Worm (Caenorhabditis elegans) whole organism, young adult: ENCODE measurements around the gene gst-7.

Experiments used
- F49E8.2 ChIP-seq: sonication (generic microtip); optimal IDR thresholded peaks from 3 replicates; lab custom pipeline; 2017; ENCODE audit warnings: missing genetic modification characterization, mild to moderate bottlenecking, missing compliant biosample characterization, antibody characterized with exemption, moderate library complexity; ENCODE audit not compliant: insufficient read depth
- ZK185.1 ChIP-seq: sonication (generic microtip); optimal IDR thresholded peaks from 2 replicates; lab custom pipeline; 2016; ENCODE audit warnings: mild to moderate bottlenecking, missing genetic modification characterization, missing compliant biosample characterization; ENCODE audit not compliant: poor library complexity, severe bottlenecking
- ama-1 ChIP-seq, 3 experiments: fragments of 150-350 bp in 1 of 3; sonication (generic microtip) in 2 of 3; optimal IDR thresholded peaks; 2 replicates each; lab custom pipeline; 2014 to 2018; ENCODE audit warnings: missing biosample characterization in 2 of 3, missing genetic modification characterization in 2 of 3, missing genetic modification reagents in 2 of 3
- aptf-2 ChIP-seq: fragments of 200-800 bp; sonication (Bioruptor generic); conservative IDR thresholded peaks from 2 replicates; pipeline ENCODE4 v1.3.6; 2022; ENCODE audit warnings: missing genetic modification reagents, missing genetic modification characterization, missing compliant biosample characterization
- bed-1 ChIP-seq: fragments of 200-800 bp; sonication (Bioruptor generic); IDR thresholded peaks from 2 replicates; pipeline ENCODE4 v1.3.6; 2022; ENCODE audit warnings: missing genetic modification reagents, missing genetic modification characterization, missing compliant biosample characterization
- ccch-3 ChIP-seq: fragments of 200-800 bp; sonication (Bioruptor generic); optimal IDR thresholded peaks from 2 replicates; lab custom pipeline; 2018; ENCODE audit warnings: mild to moderate bottlenecking, missing genetic modification characterization, missing compliant biosample characterization
- die-1 ChIP-seq: sonication (generic microtip); optimal IDR thresholded peaks from 2 replicates; lab custom pipeline; 2016; ENCODE audit warnings: missing genotype, mild to moderate bottlenecking, missing genetic modification characterization, missing compliant biosample characterization
- mel-28 ChIP-seq: sonication (generic microtip); optimal IDR thresholded peaks from 2 replicates; lab custom pipeline; 2016; ENCODE audit warnings: borderline replicate concordance, mild to moderate bottlenecking, missing genetic modification characterization, missing compliant biosample characterization
- nfya-2 ChIP-seq: fragments of 200-800 bp; sonication (Bioruptor generic); IDR thresholded peaks from 2 replicates; pipeline ENCODE4 v1.3.6; 2022; ENCODE audit warnings: missing genetic modification reagents, missing genetic modification characterization, missing compliant biosample characterization
- rcor-1 ChIP-seq: fragments of 200-800 bp; sonication (Bioruptor generic); IDR thresholded peaks from 2 replicates; pipeline ENCODE4 v1.3.6; 2022; ENCODE audit warnings: missing genetic modification reagents, missing genetic modification characterization, missing compliant biosample characterization
- sea-2 ChIP-seq: fragments of 200-800 bp; sonication (Bioruptor generic); IDR thresholded peaks from 2 replicates; pipeline ENCODE4 v1.3.6; 2022; ENCODE audit warnings: missing genetic modification characterization, missing compliant biosample characterization
- ztf-28 ChIP-seq: fragments of 200-800 bp; sonication (Bioruptor generic); IDR thresholded peaks from 2 replicates; pipeline ENCODE4 v1.3.6; 2022; ENCODE audit warnings: missing genetic modification reagents, missing genetic modification characterization, missing compliant biosample characterization

- no peak for TF ChIP-seq ama-1 (optimal IDR thresholded peaks at IDR 0.05; lab: Kevin White, UChicago)
- TF ChIP-seq ama-1 (GFP tag; optimal IDR thresholded peaks at IDR 0.05; lab: Kevin White, UChicago) = no peak
- TF ChIP-seq die-1 (tag; lab: Kevin White, UChicago) = no peak
- no peak for TF ChIP-seq sea-2 (GFP tag; lab: Robert Waterston, UW)
- TF ChIP-seq F49E8.2 = no peak
- no peak for TF ChIP-seq ztf-28 (GFP tag; lab: Robert Waterston, UW)
- TF ChIP-seq ccch-3 (GFP tag; lab: Kevin White, UChicago) = no peak
- TF ChIP-seq nfya-2 (GFP tag; lab: Robert Waterston, UW) = no peak
- TF ChIP-seq mel-28 (tag; lab: Kevin White, UChicago) = no peak
- TF ChIP-seq bed-1 = no peak
- TF ChIP-seq aptf-2 = no peak
- no peak for TF ChIP-seq ZK185.1 (tag; lab: Kevin White, UChicago)
- TF ChIP-seq rcor-1 (GFP tag; lab: Robert Waterston, UW) = no peak
These were observed 26.3 kb downstream of the gst-7 start for ce11 chrII:4908160-4908559.
